Fruit fly (Drosophila melanogaster): ENCODE results near the gene gnu.

DNA sequence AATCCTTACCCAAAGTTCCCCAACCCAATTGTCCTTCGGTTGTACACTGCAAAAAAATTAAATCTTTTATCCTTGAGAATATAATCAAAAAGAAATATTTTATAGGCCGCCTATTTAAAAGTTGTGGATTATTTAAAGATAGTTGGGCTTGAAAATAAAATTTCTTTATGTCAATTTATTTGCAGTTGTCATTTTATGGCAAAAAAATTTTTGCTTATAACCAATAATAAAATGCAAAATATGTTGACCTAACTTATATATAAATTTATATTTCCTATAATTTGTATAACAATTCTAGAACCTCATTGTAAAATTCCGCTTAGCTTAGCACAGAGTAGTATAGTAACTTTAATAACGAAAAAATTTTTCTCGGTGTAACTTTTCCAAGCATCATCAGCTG, 44.3 kb upstream of the gnu start:
- TF ChIP-seq hbn (GFP tag; IDR thresholded peaks at IDR 0.05; ENCODE audit: partially characterized antibody) (no peak), CG5245 (GFP tag; optimal IDR thresholded peaks at IDR 0.05) (no peak), ATbp (GFP tag; optimal IDR thresholded peaks at IDR 0.05) (no peak), CG15269 (tag; optimal IDR thresholded peaks at IDR 0.05) (peak; percentile 52), gcm2 (GFP tag; optimal IDR thresholded peaks at IDR 0.05) (no peak)

Measured in whole organism, embryonic.